Fruit fly (Drosophila melanogaster) Kc167 (cell line): ENCODE data around the gene Actn.

Experiments
- Myc ChIP-seq: fragments of >200 bp; optimal IDR thresholded peaks from 2 replicates; lab custom pipeline; 2017; ENCODE audit warnings: missing external identifiers
- insv ChIP-seq: fragments of >200 bp; optimal IDR thresholded peaks from 3 replicates; lab custom pipeline; 2018; ENCODE audit warnings: missing external identifiers
- psq ChIP-seq: fragments of >200 bp; optimal IDR thresholded peaks from 2 replicates; lab custom pipeline; 2017; ENCODE audit warnings: missing external identifiers

- no peak for TF ChIP-seq Myc (lab: Kevin White, UChicago)
- TF ChIP-seq insv: no peak
- TF ChIP-seq psq: no peak
Measured at dm6 chrX:2032160-2032801, 9.8 kb downstream of the Actn start.
